Worm (Caenorhabditis elegans) whole organism, young adult: Measurements from ENCODE around the gene str-47.

Source experiments
- B0019.2 ChIP-seq: fragments of 200-800 bp; sonication (Bioruptor generic); conservative IDR thresholded peaks from 2 replicates; pipeline ENCODE4 v1.3.6; 2022; ENCODE audit warnings: missing genetic modification reagents, missing genetic modification characterization, missing compliant biosample characterization
- D2030.7 ChIP-seq: fragments of 200-800 bp; sonication (Bioruptor generic); IDR thresholded peaks from 2 replicates; pipeline ENCODE4 v1.3.6; 2022; ENCODE audit warnings: missing genetic modification reagents, missing genetic modification characterization, missing compliant biosample characterization
- T26A5.8 ChIP-seq: sonication (generic microtip); optimal IDR thresholded peaks from 2 replicates; lab custom pipeline; 2016; ENCODE audit warnings: missing genetic modification characterization, missing compliant biosample characterization
- ama-1 ChIP-seq, 3 experiments: fragments of 150-350 bp in 1 of 3; sonication (generic microtip) in 2 of 3; optimal IDR thresholded peaks; 2 replicates each; lab custom pipeline; 2014 to 2018; ENCODE audit warnings: missing biosample characterization in 2 of 3, missing genetic modification characterization in 2 of 3, missing genetic modification reagents in 2 of 3
- cebp-1 ChIP-seq, 2 experiments: fragments of 200-800 bp in 1 of 2; sonication (Bioruptor generic) in 1 of 2; sonication (generic microtip) in 1 of 2; IDR thresholded peaks in 1 of 2; optimal IDR thresholded peaks in 1 of 2; 2 replicates each; pipeline versions ENCODE4 v1.3.6 to Lab custom; 2017 to 2022; ENCODE audit warnings: missing compliant biosample characterization in 2 of 2, missing genetic modification characterization in 2 of 2, mild to moderate bottlenecking in 1 of 2, missing genetic modification reagents in 1 of 2, moderate library complexity in 1 of 2
- hmg-20 ChIP-seq: fragments of 200-800 bp; sonication (Bioruptor generic); IDR thresholded peaks from 2 replicates; pipeline ENCODE4 v1.3.6; 2022; ENCODE audit warnings: missing genetic modification reagents, missing genetic modification characterization, missing compliant biosample characterization
- snpc-1.1 ChIP-seq: sonication (generic microtip); optimal IDR thresholded peaks from 2 replicates; lab custom pipeline; 2017; ENCODE audit warnings: missing genetic modification characterization, mild to moderate bottlenecking, missing compliant biosample characterization, antibody characterized with exemption, moderate library complexity, missing genotype, missing genetic modification reagents; ENCODE audit not compliant: insufficient read depth
- snpc-4 ChIP-seq, 5 experiments: fragments of 150-350 bp in 1 of 5; sonication (generic microtip) in 4 of 5; optimal IDR thresholded peaks; 2 replicates each; lab custom pipeline; 2014 to 2018; ENCODE audit warnings: missing genetic modification characterization in 5 of 5, missing biosample characterization in 3 of 5, antibody characterized with exemption in 2 of 5, mild to moderate bottlenecking in 2 of 5, missing compliant biosample characterization in 2 of 5, missing genotype in 2 of 5, moderate library complexity in 2 of 5, missing genetic modification reagents in 1 of 5
- unc-62 ChIP-seq: fragments of 150-350 bp; optimal IDR thresholded peaks from 2 replicates; lab custom pipeline; 2014; ENCODE audit warnings: missing biosample characterization, missing genetic modification reagents, missing genetic modification characterization

DNA sequence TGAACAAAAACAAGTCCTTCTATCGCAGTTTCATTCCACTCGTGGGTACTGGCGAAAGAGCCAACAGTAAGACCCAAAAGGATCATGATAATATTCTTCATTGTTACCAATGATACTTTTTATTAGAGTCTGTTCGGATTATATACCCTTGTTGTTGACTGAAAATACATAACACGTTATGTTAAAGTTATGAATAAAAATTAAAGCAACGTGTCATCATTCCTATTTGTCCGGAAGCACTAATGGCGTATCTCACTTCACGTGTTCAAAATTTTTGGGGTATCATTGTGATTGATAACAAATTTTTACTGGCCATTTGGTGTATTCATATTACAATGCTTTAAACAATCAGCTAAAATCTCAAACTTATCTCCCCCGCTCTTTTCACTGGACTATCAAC is 44.1 kb upstream of the str-47 start, which contains the start of gene scl-26:
- TF ChIP-seq unc-62, result no peak
- TF ChIP-seq snpc-4 (GFP tag; optimal IDR thresholded peaks at IDR 0.05; lab: Kevin White, UChicago), result no peak
- no peak for TF ChIP-seq snpc-4 (tag; optimal IDR thresholded peaks at IDR 0.05; lab: Kevin White, UChicago)
- TF ChIP-seq cebp-1 (GFP tag; IDR thresholded peaks at IDR 0.05; lab: Robert Waterston, UW), result no peak
- no peak for TF ChIP-seq cebp-1 (tag; optimal IDR thresholded peaks at IDR 0.05; lab: Kevin White, UChicago)
- TF ChIP-seq snpc-1.1 (tag; lab: Kevin White, UChicago), result no peak
- TF ChIP-seq B0019.2, result no peak
- no peak for TF ChIP-seq D2030.7 (GFP tag; lab: Robert Waterston, UW)
- TF ChIP-seq hmg-20 (GFP tag; lab: Robert Waterston, UW), result no peak
- no peak for TF ChIP-seq T26A5.8
- TF ChIP-seq ama-1 (optimal IDR thresholded peaks at IDR 0.05; lab: Kevin White, UChicago), result no peak
- TF ChIP-seq ama-1 (GFP tag; optimal IDR thresholded peaks at IDR 0.05; lab: Kevin White, UChicago), result no peak
